Fruit fly (Drosophila melanogaster) whole organism, embryonic: ENCODE measurements around the gene alphaTub67C.
A peak's percentile ranks its signal among the peaks of the same experiment; 100 is the strongest.

Source experiments
- Aef1 ChIP-seq: fragments of 200-800 bp; sonication (Bioruptor generic); IDR thresholded peaks from 3 replicates; pipeline ENCODE4 v1.3.6; 2022; ENCODE audit warnings: missing biosample characterization, missing genetic modification characterization
- Asciz ChIP-seq: fragments of 200-800 bp; sonication (Bioruptor generic); optimal IDR thresholded peaks from 2 replicates; lab custom pipeline; 2017; ENCODE audit warnings: missing biosample characterization, mild to moderate bottlenecking, missing genetic modification characterization, missing genetic modification reagents
- Awh ChIP-seq: fragments of 200-800 bp; sonication (Bioruptor generic); IDR thresholded peaks from 2 replicates; pipeline ENCODE4, ENCODE4 v1.3.6; 2022; ENCODE audit warnings: missing biosample characterization, missing genetic modification characterization
- B-H2 ChIP-seq: fragments of 200-800 bp; sonication (Bioruptor generic); optimal IDR thresholded peaks from 2 replicates; lab custom pipeline; 2018; ENCODE audit warnings: missing biosample characterization, mild to moderate bottlenecking, missing genetic modification characterization
- CG13123 ChIP-seq: fragments of 200-800 bp; sonication (Bioruptor generic); optimal IDR thresholded peaks from 2 replicates; lab custom pipeline; 2016; ENCODE audit warnings: missing biosample characterization, missing genetic modification characterization
- CG14710 ChIP-seq: fragments of 200-800 bp; sonication (Bioruptor generic); optimal IDR thresholded peaks from 3 replicates; lab custom pipeline; 2019; ENCODE audit warnings: missing biosample characterization, mild to moderate bottlenecking, missing genetic modification characterization, moderate library complexity
- CG15073 ChIP-seq: fragments of 200-800 bp; sonication (Bioruptor generic); optimal IDR thresholded peaks from 2 replicates; lab custom pipeline; 2016; ENCODE audit warnings: missing biosample characterization, missing genetic modification characterization
- CG15269 ChIP-seq: fragments of 200-800 bp; sonication (Bioruptor generic); optimal IDR thresholded peaks from 2 replicates; lab custom pipeline; 2018; ENCODE audit warnings: missing biosample characterization, mild to moderate bottlenecking, missing genetic modification characterization, moderate library complexity
- CG1647 ChIP-seq: fragments of 200-800 bp; sonication (Bioruptor generic); optimal IDR thresholded peaks from 3 replicates; lab custom pipeline; 2016; ENCODE audit warnings: missing biosample characterization, missing genetic modification characterization
- CG1792 ChIP-seq: fragments of 200-800 bp; sonication (Bioruptor generic); optimal IDR thresholded peaks from 2 replicates; lab custom pipeline; 2016; ENCODE audit warnings: missing biosample characterization, missing genetic modification characterization
- CG18476 ChIP-seq: fragments of 200-800 bp; sonication (Bioruptor generic); optimal IDR thresholded peaks from 2 replicates; lab custom pipeline; 2016; ENCODE audit warnings: missing biosample characterization, mild to moderate bottlenecking, missing genetic modification characterization
- CG30431 ChIP-seq: fragments of 200-800 bp; sonication (Bioruptor generic); optimal IDR thresholded peaks from 2 replicates; lab custom pipeline; 2017; ENCODE audit warnings: missing biosample characterization, missing genetic modification characterization
- CG31441 ChIP-seq: fragments of 200-800 bp; sonication (Bioruptor generic); IDR thresholded peaks from 2 replicates; pipeline ENCODE4 v1.3.6; 2022; ENCODE audit warnings: missing biosample characterization, missing genetic modification characterization
- CG32767 ChIP-seq: fragments of 200-800 bp; sonication (Bioruptor generic); IDR thresholded peaks from 2 replicates; pipeline ENCODE4 v1.3.6; 2022; ENCODE audit warnings: missing biosample characterization, missing genetic modification characterization
- CG3281 ChIP-seq: fragments of 200-800 bp; sonication (Bioruptor generic); optimal IDR thresholded peaks from 3 replicates; lab custom pipeline; 2017; ENCODE audit warnings: missing biosample characterization, mild to moderate bottlenecking, missing genetic modification characterization
- CG4328 ChIP-seq: fragments of 200-800 bp; sonication (Bioruptor generic); optimal IDR thresholded peaks from 3 replicates; lab custom pipeline; 2017; ENCODE audit warnings: missing biosample characterization, missing genetic modification reagents, missing genetic modification characterization
- CG4854 ChIP-seq: fragments of 200-800 bp; sonication (Bioruptor generic); optimal IDR thresholded peaks from 2 replicates; lab custom pipeline; 2016; ENCODE audit warnings: missing biosample characterization, missing genetic modification characterization, inconsistent platforms
- CG5180 ChIP-seq: fragments of 200-800 bp; sonication (Bioruptor generic); optimal IDR thresholded peaks from 3 replicates; lab custom pipeline; 2017; ENCODE audit warnings: missing biosample characterization, missing genetic modification characterization, mild to moderate bottlenecking, moderate library complexity, missing genetic modification reagents
- CG6689 ChIP-seq: fragments of 200-800 bp; sonication (Bioruptor generic); IDR thresholded peaks from 2 replicates; pipeline ENCODE4 v1.3.6; 2022; ENCODE audit warnings: missing biosample characterization, missing genetic modification characterization
- CG6854 ChIP-seq: fragments of 200-800 bp; sonication (Bioruptor generic); optimal IDR thresholded peaks from 3 replicates; lab custom pipeline; 2017; ENCODE audit warnings: missing biosample characterization, mild to moderate bottlenecking, missing genetic modification characterization
- CG7786 ChIP-seq: fragments of 200-800 bp; sonication (Bioruptor generic); optimal IDR thresholded peaks from 2 replicates; lab custom pipeline; 2016; ENCODE audit warnings: missing biosample characterization, missing genetic modification characterization
- CG8478 ChIP-seq: fragments of >200 bp; optimal IDR thresholded peaks from 2 replicates; lab custom pipeline; 2018
- CoRest ChIP-seq: fragments of 200-800 bp; sonication (Bioruptor generic); optimal IDR thresholded peaks from 3 replicates; lab custom pipeline; 2018; ENCODE audit warnings: missing biosample characterization, mild to moderate bottlenecking, missing genetic modification characterization, moderate library complexity
- Drgx ChIP-seq: fragments of 200-800 bp; sonication (Bioruptor generic); IDR thresholded peaks from 2 replicates; pipeline ENCODE4 v1.3.6; 2022; ENCODE audit warnings: missing biosample characterization, missing genetic modification characterization
- E2f1 ChIP-seq: fragments of 200-800 bp; sonication (Bioruptor generic); IDR thresholded peaks from 2 replicates; pipeline ENCODE4 v1.3.6; 2022; ENCODE audit warnings: missing biosample characterization, missing genetic modification characterization
- Elba2 ChIP-seq: fragments of 200-800 bp; sonication (Bioruptor generic); optimal IDR thresholded peaks from 3 replicates; lab custom pipeline; 2016; ENCODE audit warnings: missing biosample characterization, missing genetic modification characterization
- Gug ChIP-seq: fragments of 200-800 bp; sonication (Bioruptor generic); IDR thresholded peaks from 4 replicates; pipeline ENCODE4 v1.3.6; 2022; ENCODE audit warnings: missing biosample characterization, missing genetic modification characterization
- Hr51 ChIP-seq, 2 experiments: fragments of 200-800 bp; sonication (Bioruptor generic); optimal IDR thresholded peaks; 2 replicates in 1 of 2; 3 replicates in 1 of 2; lab custom pipeline; 2016 to 2018; ENCODE audit warnings: missing biosample characterization in 2 of 2, missing genetic modification characterization in 2 of 2, mild to moderate bottlenecking in 1 of 2, moderate library complexity in 1 of 2
- MTF-1 ChIP-seq: fragments of 200-800 bp; sonication (Bioruptor generic); optimal IDR thresholded peaks from 2 replicates; lab custom pipeline; 2018; ENCODE audit warnings: missing biosample characterization, mild to moderate bottlenecking, missing genetic modification characterization, borderline replicate concordance
- Poxn ChIP-seq: fragments of 200-800 bp; sonication (Bioruptor generic); IDR thresholded peaks from 2 replicates; pipeline ENCODE4 v1.3.6; 2022; ENCODE audit warnings: missing biosample characterization, missing genetic modification characterization
- Sry-β ChIP-seq: fragments of 200-800 bp; sonication (Bioruptor generic); optimal IDR thresholded peaks from 2 replicates; lab custom pipeline; 2018; ENCODE audit warnings: missing biosample characterization, mild to moderate bottlenecking, missing genetic modification characterization, moderate library complexity
- Sry-δ ChIP-seq: fragments of 200-800 bp; sonication (Bioruptor generic); optimal IDR thresholded peaks from 2 replicates; lab custom pipeline; 2016; ENCODE audit warnings: missing biosample characterization, missing genetic modification characterization
- Ssrp ChIP-seq: fragments of 200-800 bp; sonication (Bioruptor generic); optimal IDR thresholded peaks from 2 replicates; lab custom pipeline; 2018; ENCODE audit warnings: missing biosample characterization, mild to moderate bottlenecking, missing genetic modification characterization, moderate library complexity
- TFAM ChIP-seq: fragments of 200-800 bp; sonication (Bioruptor generic); optimal IDR thresholded peaks from 2 replicates; lab custom pipeline; 2017; ENCODE audit warnings: missing biosample characterization, missing genetic modification characterization, inconsistent platforms
- croc ChIP-seq: fragments of 200-800 bp; sonication (Bioruptor generic); conservative IDR thresholded peaks from 3 replicates; pipeline ENCODE4 v1.3.6; 2022; ENCODE audit warnings: missing biosample characterization, missing genetic modification characterization
- crol ChIP-seq: fragments of 200-800 bp; sonication (Bioruptor generic); IDR thresholded peaks from 2 replicates; pipeline ENCODE4 v1.3.6; 2022; ENCODE audit warnings: missing biosample characterization, missing genetic modification characterization
- fu2 ChIP-seq: fragments of 200-800 bp; sonication (Bioruptor generic); optimal IDR thresholded peaks from 2 replicates; lab custom pipeline; 2016; ENCODE audit warnings: missing biosample characterization, missing genetic modification characterization
- gfzf ChIP-seq: fragments of 200-800 bp; sonication (Bioruptor generic); optimal IDR thresholded peaks from 2 replicates; lab custom pipeline; 2016; ENCODE audit warnings: missing biosample characterization, mild to moderate bottlenecking, missing genetic modification characterization, moderate library complexity
- hth ChIP-seq: fragments of >200 bp; optimal IDR thresholded peaks from 2 replicates; lab custom pipeline; 2017; ENCODE audit warnings: inconsistent platforms
- inv ChIP-seq: fragments of 200-800 bp; sonication (Bioruptor generic); IDR thresholded peaks from 2 replicates; pipeline ENCODE4 v1.3.6; 2022; ENCODE audit warnings: missing biosample characterization, missing genetic modification characterization; ENCODE audit not compliant: partially characterized antibody
- kni ChIP-seq: fragments of 200-800 bp; sonication (Bioruptor generic); optimal IDR thresholded peaks from 3 replicates; lab custom pipeline; 2017; ENCODE audit warnings: mild to moderate bottlenecking, missing biosample characterization, missing genetic modification reagents, missing genetic modification characterization
- org-1 ChIP-seq: fragments of 200-800 bp; sonication (Bioruptor generic); optimal IDR thresholded peaks from 2 replicates; lab custom pipeline; 2017; ENCODE audit warnings: missing biosample characterization, missing genetic modification characterization
- sens ChIP-seq: fragments of 200-800 bp; sonication (Bioruptor generic); peaks from one replicate; lab custom pipeline; 2016; ENCODE audit warnings: missing biosample characterization, missing genetic modification characterization
- sim ChIP-seq: fragments of 200-800 bp; sonication (Bioruptor generic); IDR thresholded peaks from 2 replicates; pipeline ENCODE4 v1.3.6; 2022; ENCODE audit warnings: missing biosample characterization, missing genetic modification characterization
- slou ChIP-seq: fragments of 200-800 bp; sonication (Bioruptor generic); optimal IDR thresholded peaks from 3 replicates; lab custom pipeline; 2016; ENCODE audit warnings: missing biosample characterization, missing genetic modification characterization
- sob ChIP-seq: fragments of 200-800 bp; sonication (Bioruptor generic); IDR thresholded peaks from 2 replicates; pipeline ENCODE4 v1.3.6; 2022; ENCODE audit warnings: missing biosample characterization, missing genetic modification characterization
- tap ChIP-seq: fragments of 200-800 bp; optimal IDR thresholded peaks from 3 replicates; lab custom pipeline; 2019; ENCODE audit warnings: missing biosample characterization, mild to moderate bottlenecking, missing genetic modification characterization, moderate library complexity
- toy ChIP-seq: fragments of 200-800 bp; sonication (Bioruptor generic); IDR thresholded peaks from 2 replicates; pipeline ENCODE4 v1.3.6; 2022; ENCODE audit warnings: missing biosample characterization, missing genetic modification characterization
- trh ChIP-seq: fragments of 200-800 bp; sonication (Bioruptor generic); optimal IDR thresholded peaks from 2 replicates; lab custom pipeline; 2016; ENCODE audit warnings: missing biosample characterization, missing genetic modification characterization

Gene alphaTub67C

DNA sequence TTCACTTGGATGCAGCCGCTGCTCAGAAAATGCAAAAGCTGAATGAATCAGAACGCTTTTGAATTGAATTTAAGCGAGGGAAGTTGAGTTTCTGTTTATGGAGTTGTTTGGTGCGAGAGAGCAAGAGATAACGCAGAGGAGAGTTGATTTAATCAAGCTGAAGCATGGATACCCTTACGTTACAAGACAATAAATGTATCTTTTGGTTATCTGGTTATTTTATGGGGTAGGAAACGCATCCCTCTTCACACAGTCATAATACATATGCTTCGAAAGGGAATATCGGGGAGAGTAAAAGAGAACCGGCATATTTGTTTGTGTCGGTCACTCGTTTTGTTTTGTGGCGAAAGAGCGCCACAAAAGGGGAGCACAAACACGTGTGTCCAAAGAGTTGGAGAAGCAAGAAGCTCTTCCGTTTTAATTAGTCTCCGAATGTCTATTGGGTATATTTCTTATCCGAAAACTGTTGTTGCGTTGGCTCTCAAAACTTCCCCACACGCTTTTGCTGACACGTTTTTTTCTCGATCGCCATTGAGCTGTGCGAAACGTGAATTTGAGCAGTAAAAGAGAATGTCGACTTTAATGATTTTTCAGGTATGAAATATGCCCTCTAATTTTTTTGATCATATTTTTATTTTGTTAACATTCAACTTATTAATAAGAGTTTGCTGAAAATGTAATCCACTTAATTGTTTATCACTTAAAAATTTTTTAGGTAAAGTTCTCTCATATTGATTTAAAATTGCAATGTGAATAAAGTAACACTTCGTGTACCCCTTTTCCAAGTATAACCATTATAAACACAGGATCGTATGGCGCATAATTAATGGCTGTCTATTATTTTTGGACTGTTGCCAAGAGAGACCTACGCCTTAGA is 15.8 kb downstream of the alphaTub67C start, which contains the start of gene Prps (continued):
- TF ChIP-seq TFAM (GFP tag; lab: Kevin White, UChicago), result no peak
- peak; percentile 19; the same call in 1 of the 3 replicates for TF ChIP-seq croc (GFP tag; lab: Robert Waterston, UW)
- TF ChIP-seq CG8478 (lab: Kevin White, UChicago), result no peak
- no peak for TF ChIP-seq trh
- peak; percentile 84 for TF ChIP-seq sob
- TF ChIP-seq Sry-β, result no peak
- TF ChIP-seq CG32767 (GFP tag; lab: Robert Waterston, UW), result 0 out of 2 replicates have a peak, but pooled peaks have one; percentile 39
- TF ChIP-seq crol (GFP tag; lab: Robert Waterston, UW), result no peak
- peak; percentile 81 for TF ChIP-seq E2f1 (GFP tag; lab: Robert Waterston, UW)
- peak; percentile 62 for TF ChIP-seq B-H2 (GFP tag; lab: Kevin White, UChicago)
- peak; percentile 79 for TF ChIP-seq CG1647
- TF ChIP-seq CG15073 (GFP tag; lab: Kevin White, UChicago), result no peak
- TF ChIP-seq CG31441 (GFP tag; lab: Robert Waterston, UW), result peak; percentile 67
- peak; percentile 67; the same call in 1 of the 2 replicates for TF ChIP-seq sim (GFP tag; lab: Robert Waterston, UW)
- TF ChIP-seq slou (GFP tag; lab: Kevin White, UChicago), result peak; percentile 8
- TF ChIP-seq Elba2 (GFP tag; lab: Kevin White, UChicago), result no peak
- peak; percentile 63 for TF ChIP-seq fu2 (GFP tag; lab: Kevin White, UChicago)
- TF ChIP-seq inv (GFP tag; lab: Robert Waterston, UW), result no peak
- peak; percentile 66 for TF ChIP-seq kni
- peak; percentile 25 for TF ChIP-seq CG5180 (GFP tag; lab: Kevin White, UChicago)
- peak; percentile 74 for TF ChIP-seq org-1 (GFP tag; lab: Kevin White, UChicago)
- peak; percentile 78 for TF ChIP-seq Gug
- TF ChIP-seq gfzf (GFP tag; lab: Kevin White, UChicago), result no peak
- peak; percentile 63 for TF ChIP-seq CG13123
- peak; percentile 76 for TF ChIP-seq tap (tag; lab: Kevin White, UChicago)
- peak; percentile 82 for TF ChIP-seq Awh
- TF ChIP-seq CG15269 (tag; lab: Kevin White, UChicago), result peak; percentile 77
- peak; percentile 2 for TF ChIP-seq CG18476
- TF ChIP-seq CG6689 (GFP tag; lab: Robert Waterston, UW), result peak; percentile 37; the same call in 1 of the 2 replicates
- no peak for TF ChIP-seq CG30431 (GFP tag; lab: Kevin White, UChicago)
- peak; percentile 59 for TF ChIP-seq Asciz
- TF ChIP-seq Ssrp (tag; lab: Kevin White, UChicago), result no peak
- peak; percentile 68; the same call in 2 of the 3 replicates for TF ChIP-seq Aef1 (GFP tag; lab: Robert Waterston, UW)
- peak; percentile 82 for TF ChIP-seq CG7786 (GFP tag; lab: Kevin White, UChicago)
- no peak for TF ChIP-seq hth
- TF ChIP-seq CG4328, result peak; percentile 51
- peak; percentile 52 for TF ChIP-seq CG1792 (GFP tag; lab: Kevin White, UChicago)
- peak; percentile 78 for TF ChIP-seq Drgx (GFP tag; lab: Robert Waterston, UW)
- TF ChIP-seq MTF-1, result peak; percentile 60
- TF ChIP-seq CG6854 (GFP tag; lab: Kevin White, UChicago), result peak; percentile 84
- TF ChIP-seq toy, result peak; percentile 66
- peak; percentile 77 for TF ChIP-seq CG3281 (GFP tag; lab: Kevin White, UChicago)
- TF ChIP-seq CoRest (tag; lab: Kevin White, UChicago), result peak; percentile 69
- peak; percentile 66 to 75 for TF ChIP-seq Hr51 (GFP tag; optimal IDR thresholded peaks at IDR 0.05; lab: Kevin White, UChicago)
- peak; percentile 96 for TF ChIP-seq sens (GFP tag; lab: Kevin White, UChicago)
- TF ChIP-seq Poxn, result no peak
- peak; percentile 24 for TF ChIP-seq Sry-δ (GFP tag; lab: Kevin White, UChicago)
- TF ChIP-seq CG4854 (GFP tag; lab: Kevin White, UChicago), result peak; percentile 74
- peak; percentile 34 for TF ChIP-seq CG14710
